Worm (Caenorhabditis elegans) whole organism, late embryonic: ENCODE results near the gene C16C4.1.

Experiments
- C08G9.2 ChIP-seq: sonication (generic microtip); optimal IDR thresholded peaks from 2 replicates; lab custom pipeline; 2016; ENCODE audit warnings: mild to moderate bottlenecking, missing genetic modification characterization, moderate library complexity, missing compliant biosample characterization
- K02D7.2 ChIP-seq: sonication (generic microtip); optimal IDR thresholded peaks from 2 replicates; lab custom pipeline; 2017; ENCODE audit warnings: mild to moderate bottlenecking, missing genetic modification characterization, missing compliant biosample characterization
- T23F11.4 ChIP-seq: fragments of 200-800 bp; sonication (Bioruptor generic); optimal IDR thresholded peaks from 2 replicates; lab custom pipeline; 2018; ENCODE audit warnings: mild to moderate bottlenecking, missing genetic modification characterization, missing compliant biosample characterization
- Y22D7AL.16 ChIP-seq: sonication (generic microtip); optimal IDR thresholded peaks from 2 replicates; lab custom pipeline; 2016; ENCODE audit warnings: missing genetic modification characterization, missing compliant biosample characterization
- ahr-1 ChIP-seq: sonication (generic microtip); optimal IDR thresholded peaks from 2 replicates; lab custom pipeline; 2016; ENCODE audit warnings: missing genetic modification characterization, missing compliant biosample characterization
- ama-1 ChIP-seq: fragments of 150-350 bp; optimal IDR thresholded peaks from 2 replicates; lab custom pipeline; 2014
- ceh-14 ChIP-seq: sonication (generic microtip); optimal IDR thresholded peaks from 2 replicates; lab custom pipeline; 2016; ENCODE audit warnings: missing genotype, missing genetic modification characterization, missing compliant biosample characterization
- ceh-18 ChIP-seq: sonication (generic microtip); optimal IDR thresholded peaks from 2 replicates; lab custom pipeline; 2016; ENCODE audit warnings: missing genetic modification characterization, missing compliant biosample characterization
- ceh-19 ChIP-seq: fragments of 200-800 bp; sonication (Bioruptor generic); optimal IDR thresholded peaks from 2 replicates; lab custom pipeline; 2018; ENCODE audit warnings: mild to moderate bottlenecking, missing genetic modification characterization, missing compliant biosample characterization
- ceh-24 ChIP-seq: sonication (generic microtip); optimal IDR thresholded peaks from 2 replicates; lab custom pipeline; 2016; ENCODE audit warnings: mild to moderate bottlenecking, missing genetic modification characterization, missing compliant biosample characterization
- ceh-30 ChIP-seq: fragments of 150-350 bp; optimal IDR thresholded peaks from 2 replicates; lab custom pipeline; 2014; ENCODE audit warnings: missing biosample characterization, missing genetic modification characterization
- ceh-34 ChIP-seq: sonication (generic microtip); optimal IDR thresholded peaks from 2 replicates; lab custom pipeline; 2016; ENCODE audit warnings: mild to moderate bottlenecking, missing genetic modification characterization, missing compliant biosample characterization
- ceh-48 ChIP-seq: sonication (generic microtip); optimal IDR thresholded peaks from 2 replicates; lab custom pipeline; 2016; ENCODE audit warnings: missing genetic modification characterization, inconsistent platforms, missing compliant biosample characterization
- ceh-6 ChIP-seq: fragments of 200-800 bp; sonication (Bioruptor generic); optimal IDR thresholded peaks from 2 replicates; lab custom pipeline; 2018; ENCODE audit warnings: mild to moderate bottlenecking, missing genetic modification characterization, missing compliant biosample characterization
- ceh-9 ChIP-seq: sonication (generic microtip); optimal IDR thresholded peaks from 2 replicates; lab custom pipeline; 2016; ENCODE audit warnings: mild to moderate bottlenecking, missing genetic modification characterization, inconsistent platforms, missing compliant biosample characterization
- dmd-4 ChIP-seq: sonication (generic microtip); optimal IDR thresholded peaks from 2 replicates; lab custom pipeline; 2016; ENCODE audit warnings: borderline replicate concordance, missing genetic modification characterization, missing compliant biosample characterization
- fkh-10 ChIP-seq: fragments of 150-350 bp; optimal IDR thresholded peaks from 2 replicates; lab custom pipeline; 2014; ENCODE audit warnings: missing biosample characterization, missing genetic modification reagents, missing genetic modification characterization
- fkh-6 ChIP-seq: sonication (generic microtip); optimal IDR thresholded peaks from 2 replicates; lab custom pipeline; 2016; ENCODE audit warnings: missing genetic modification characterization, missing compliant biosample characterization
- hlh-13 ChIP-seq: fragments of 200-800 bp; sonication (Bioruptor generic); optimal IDR thresholded peaks from 2 replicates; lab custom pipeline; 2018; ENCODE audit warnings: mild to moderate bottlenecking, missing genetic modification characterization, missing compliant biosample characterization
- hlh-30 ChIP-seq: sonication (generic microtip); optimal IDR thresholded peaks from 2 replicates; lab custom pipeline; 2017; ENCODE audit warnings: antibody characterized with exemption, missing genetic modification characterization, missing compliant biosample characterization; ENCODE audit not compliant: insufficient read depth
- hlh-6 ChIP-seq: sonication (generic microtip); optimal IDR thresholded peaks from 2 replicates; lab custom pipeline; 2016; ENCODE audit warnings: missing genotype, missing genetic modification characterization, missing compliant biosample characterization
- hlh-8 ChIP-seq: sonication (generic microtip); optimal IDR thresholded peaks from 2 replicates; lab custom pipeline; 2016; ENCODE audit warnings: missing genotype, missing genetic modification characterization, missing compliant biosample characterization
- lim-6 ChIP-seq: sonication (generic microtip); optimal IDR thresholded peaks from 2 replicates; lab custom pipeline; 2016; ENCODE audit warnings: missing genetic modification characterization, missing compliant biosample characterization
- lin-11 ChIP-seq: fragments of 200-800 bp; sonication (Bioruptor generic); optimal IDR thresholded peaks from 2 replicates; lab custom pipeline; 2018; ENCODE audit warnings: mild to moderate bottlenecking, missing genetic modification characterization, missing compliant biosample characterization
- madf-2 ChIP-seq: sonication (generic microtip); optimal IDR thresholded peaks from 2 replicates; lab custom pipeline; 2017; ENCODE audit warnings: missing genetic modification characterization, missing compliant biosample characterization
- pat-9 ChIP-seq: fragments of 200-800 bp; sonication (Bioruptor generic); optimal IDR thresholded peaks from 2 replicates; lab custom pipeline; 2018; ENCODE audit warnings: mild to moderate bottlenecking, missing genetic modification characterization, moderate library complexity, missing compliant biosample characterization
- pax-1 ChIP-seq: fragments of 150-350 bp; optimal IDR thresholded peaks from 2 replicates; lab custom pipeline; 2014; ENCODE audit warnings: missing biosample characterization, missing genetic modification characterization
- pha-4 ChIP-seq: fragments of 150-350 bp; optimal IDR thresholded peaks from 2 replicates; lab custom pipeline; 2018; ENCODE audit warnings: missing biosample characterization, missing genetic modification reagents, missing genetic modification characterization
- pqm-1 ChIP-seq: sonication (generic microtip); optimal IDR thresholded peaks from 2 replicates; lab custom pipeline; 2016; ENCODE audit warnings: missing genetic modification characterization, missing compliant biosample characterization
- pros-1 ChIP-seq: fragments of 150-350 bp; optimal IDR thresholded peaks from 2 replicates; lab custom pipeline; 2014; ENCODE audit warnings: missing biosample characterization, missing genetic modification reagents, missing genetic modification characterization
- ref-2 ChIP-seq: sonication (generic microtip); optimal IDR thresholded peaks from 2 replicates; lab custom pipeline; 2016; ENCODE audit warnings: missing genetic modification characterization, missing compliant biosample characterization
- rnt-1 ChIP-seq: sonication (generic microtip); optimal IDR thresholded peaks from 2 replicates; lab custom pipeline; 2016; ENCODE audit warnings: missing genetic modification characterization, missing compliant biosample characterization
- sdc-2 ChIP-seq: sonication (generic microtip); optimal IDR thresholded peaks from 2 replicates; lab custom pipeline; 2016; ENCODE audit warnings: missing genotype, missing genetic modification characterization, missing compliant biosample characterization
- sox-4 ChIP-seq: sonication (generic microtip); optimal IDR thresholded peaks from 2 replicates; lab custom pipeline; 2017; ENCODE audit warnings: mild to moderate bottlenecking, missing genetic modification characterization, inconsistent platforms, missing compliant biosample characterization
- syd-9 ChIP-seq: sonication (generic microtip); optimal IDR thresholded peaks from 2 replicates; lab custom pipeline; 2016; ENCODE audit warnings: mild to moderate bottlenecking, missing genetic modification characterization, moderate library complexity, missing compliant biosample characterization
- tbx-7 ChIP-seq: sonication (generic microtip); optimal IDR thresholded peaks from 2 replicates; lab custom pipeline; 2016; ENCODE audit warnings: missing genotype, missing genetic modification characterization, missing compliant biosample characterization
- ttx-3 ChIP-seq: sonication (generic microtip); optimal IDR thresholded peaks from 2 replicates; lab custom pipeline; 2016; ENCODE audit warnings: missing genetic modification reagents, missing genetic modification characterization, missing compliant biosample characterization
- unc-3 ChIP-seq, 2 experiments: fragments of 200-800 bp in 1 of 2; sonication (Bioruptor generic) in 1 of 2; sonication (generic microtip) in 1 of 2; conservative IDR thresholded peaks in 1 of 2; optimal IDR thresholded peaks in 1 of 2; 2 replicates each; pipeline versions ENCODE4 v1.3.6 to Lab custom; 2016 to 2022; ENCODE audit warnings: missing compliant biosample characterization in 2 of 2, missing genetic modification characterization in 2 of 2, missing genetic modification reagents in 1 of 2
- unc-42 ChIP-seq: sonication (generic microtip); optimal IDR thresholded peaks from 2 replicates; lab custom pipeline; 2016; ENCODE audit warnings: missing genotype, missing genetic modification characterization, missing compliant biosample characterization
- unc-55 ChIP-seq: sonication (generic microtip); optimal IDR thresholded peaks from 2 replicates; lab custom pipeline; 2017; ENCODE audit warnings: missing biosample characterization, missing genetic modification reagents, missing genetic modification characterization
- zip-5 ChIP-seq: sonication (generic microtip); optimal IDR thresholded peaks from 2 replicates; lab custom pipeline; 2016; ENCODE audit warnings: missing genetic modification characterization, missing compliant biosample characterization
- ztf-16 ChIP-seq: sonication (generic microtip); optimal IDR thresholded peaks from 2 replicates; lab custom pipeline; 2017; ENCODE audit warnings: missing genetic modification characterization, missing compliant biosample characterization

Gene C16C4.1

DNA sequence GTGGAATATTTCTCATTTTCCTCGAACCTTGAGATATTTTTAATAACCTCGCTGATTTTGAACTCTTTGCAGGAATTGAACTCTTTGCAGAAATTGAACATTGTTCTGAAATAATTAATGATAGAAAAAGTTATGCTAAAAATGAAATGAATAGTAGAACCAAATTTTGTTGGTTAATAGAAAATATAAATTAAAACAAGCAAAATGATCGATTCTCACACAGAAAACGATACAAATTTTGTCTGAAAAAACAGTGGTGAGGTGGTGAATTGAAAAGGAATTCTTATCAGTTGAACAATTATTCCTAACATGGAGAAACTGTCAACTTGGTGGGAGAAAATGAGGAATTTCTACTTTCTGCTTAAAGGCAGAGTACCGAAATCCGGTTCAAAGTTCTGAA, 9.4 kb upstream of the C16C4.1 start, which contains the start of gene math-6:
TSS of gene math-6 (minus strand) at position 101 of the 400 bp plus-strand sequence.
- no peak for TF ChIP-seq lim-6
- TF ChIP-seq lin-11 (tag; lab: Kevin White, UChicago), result no peak
- TF ChIP-seq zip-5, result no peak
- no peak for TF ChIP-seq pqm-1 (tag; lab: Kevin White, UChicago)
- no peak for TF ChIP-seq ceh-18 (tag; lab: Kevin White, UChicago)
- no peak for TF ChIP-seq hlh-30 (tag; lab: Kevin White, UChicago)
- TF ChIP-seq pax-1, result no peak
- TF ChIP-seq unc-42 (tag; lab: Kevin White, UChicago), result no peak
- no peak for TF ChIP-seq pha-4
- no peak for TF ChIP-seq dmd-4 (tag; lab: Kevin White, UChicago)
- no peak for TF ChIP-seq ceh-6 (GFP tag; lab: Kevin White, UChicago)
- TF ChIP-seq ceh-9 (tag; lab: Kevin White, UChicago), result no peak
- no peak for TF ChIP-seq ceh-24
- TF ChIP-seq fkh-10 (GFP tag; lab: Kevin White, UChicago), result no peak

DNA sequence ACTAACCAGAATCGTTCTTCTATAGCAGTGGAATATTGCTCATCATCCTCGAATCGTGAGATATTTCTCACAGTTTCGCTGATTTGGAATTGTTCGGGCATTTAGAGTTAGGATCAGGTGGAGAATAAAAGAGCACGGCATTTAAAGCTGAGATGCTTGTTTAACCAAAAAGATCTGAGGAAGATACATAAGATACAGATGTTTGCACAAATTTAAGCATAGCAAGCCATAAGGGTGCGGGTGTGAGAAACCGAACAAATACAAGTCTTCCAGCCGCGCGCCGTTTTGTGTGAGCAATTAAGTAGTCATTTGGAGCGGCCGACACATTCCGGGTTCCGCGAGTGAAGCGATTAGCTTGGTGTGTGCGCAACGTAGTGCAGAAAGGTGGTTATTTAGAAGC, 7.6 kb upstream of the C16C4.1 start, which contains the start of gene math-7:
TSS of gene math-7 (minus strand) at position 101 of the 400 bp plus-strand sequence.
- TF ChIP-seq ref-2 (tag; lab: Kevin White, UChicago) (no peak), ceh-48 (tag; lab: Kevin White, UChicago) (no peak), tbx-7 (tag; lab: Kevin White, UChicago) (no peak), lin-11 (tag; lab: Kevin White, UChicago) (no peak), ceh-19 (no peak), Y22D7AL.16 (tag; lab: Kevin White, UChicago) (no peak), ztf-16 (tag; lab: Kevin White, UChicago) (no peak), K02D7.2 (tag; lab: Kevin White, UChicago) (no peak)
- TF ChIP-seq, all 69 proteins: peak for 0

DNA sequence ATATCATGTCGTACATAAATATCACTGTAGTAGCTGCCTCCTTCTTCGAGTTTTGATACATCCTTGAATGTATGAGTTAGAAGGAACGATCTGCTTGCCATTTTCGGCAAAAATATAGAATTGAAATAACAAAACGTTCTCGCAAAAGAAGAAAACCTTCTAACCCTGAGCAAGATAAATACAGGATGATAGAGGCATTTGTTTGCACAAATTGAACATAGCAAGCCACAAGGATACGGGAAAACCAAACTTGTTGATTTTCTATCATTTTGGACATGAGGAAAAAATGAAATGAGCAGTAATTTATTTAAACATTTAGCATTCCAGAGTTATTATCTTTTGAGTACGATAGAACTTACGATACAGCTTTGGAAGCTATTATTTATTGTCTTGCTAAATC, 4.9 kb upstream of the C16C4.1 start, which contains the start of gene math-8:
TSS of gene math-8 (minus strand) at position 101 of the 400 bp plus-strand sequence.
- TF ChIP-seq ahr-1 (tag; lab: Kevin White, UChicago), result no peak

- TF ChIP-seq ahr-1 (tag; lab: Kevin White, UChicago) (no peak), ceh-30 (tag; lab: Kevin White, UChicago) (no peak), syd-9 (tag; lab: Kevin White, UChicago) (no peak), pat-9 (tag; lab: Kevin White, UChicago) (no peak), unc-3 (GFP tag; conservative IDR thresholded peaks at IDR 0.05; lab: Robert Waterston, UW) (no peak), unc-3 (tag; optimal IDR thresholded peaks at IDR 0.05; lab: Kevin White, UChicago) (no peak), ama-1 (lab: Kevin White, UChicago) (no peak)
These were observed 3.3 kb upstream of the C16C4.1 start, which contains the start of gene math-9 for ce11 chrII:1890682-1891081. TSS of gene math-9 (minus strand) at chrII:1890782.

- TF ChIP-seq ceh-14 (tag; lab: Kevin White, UChicago) (no peak), T23F11.4 (GFP tag; lab: Kevin White, UChicago) (no peak), Y22D7AL.16 (tag; lab: Kevin White, UChicago) (no peak), ama-1 (lab: Kevin White, UChicago) (no peak)
These were observed 1.3 kb downstream of the C16C4.1 start, which contains the start of gene C46F9.5 for ce11 chrII:1895278-1895677. TSS of gene C46F9.5 (plus strand) at chrII:1895578.

DNA sequence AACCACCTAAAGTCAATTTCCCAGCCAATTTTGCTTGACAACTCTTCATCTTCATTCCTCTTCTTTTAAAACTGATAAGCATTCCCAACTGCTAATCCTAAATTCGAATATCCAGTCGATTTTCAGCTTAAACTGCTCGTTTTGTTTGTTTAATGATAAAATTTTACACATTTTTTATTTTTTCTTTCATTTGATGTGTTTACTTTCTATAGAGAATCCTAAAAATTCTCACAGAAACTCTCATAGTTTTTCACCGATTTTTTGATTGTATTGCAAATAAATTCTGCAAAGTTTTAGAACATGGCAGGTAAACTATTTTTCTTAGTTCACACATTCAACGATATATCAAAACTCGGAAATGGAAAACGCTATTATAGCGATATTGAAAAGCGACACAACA, 1.8 kb downstream of the C16C4.1 start, which contains the start of gene math-25:
TSS of gene math-25 (plus strand) at position 301 of the 400 bp plus-strand sequence.
- TF ChIP-seq ceh-48 (tag; lab: Kevin White, UChicago) (no peak), rnt-1 (no peak), hlh-13 (GFP tag; lab: Kevin White, UChicago) (no peak), ceh-14 (tag; lab: Kevin White, UChicago) (no peak), hlh-6 (tag; lab: Kevin White, UChicago) (no peak), unc-55 (GFP tag; lab: Kevin White, UChicago) (no peak), fkh-6 (tag; lab: Kevin White, UChicago) (no peak), hlh-8 (tag; lab: Kevin White, UChicago) (no peak), pros-1 (tag; lab: Kevin White, UChicago) (no peak), C08G9.2 (tag; lab: Kevin White, UChicago) (no peak), madf-2 (tag; lab: Kevin White, UChicago) (no peak), T23F11.4 (GFP tag; lab: Kevin White, UChicago) (no peak), ceh-24 (no peak), sdc-2 (tag; lab: Kevin White, UChicago) (no peak), ttx-3 (no peak), ceh-34 (no peak), ceh-30 (tag; lab: Kevin White, UChicago) (no peak), sox-4 (tag; lab: Kevin White, UChicago) (no peak), ahr-1 (tag; lab: Kevin White, UChicago) (no peak), ref-2 (tag; lab: Kevin White, UChicago) (no peak)
